Worm (Caenorhabditis elegans) whole organism, L4 larva: Measurements from ENCODE around the gene C06G3.3.
A peak's percentile ranks its signal among the peaks of the same experiment; 100 is the strongest.

Source experiments
- F49E8.2 ChIP-seq: sonication (generic microtip); optimal IDR thresholded peaks from 2 replicates; lab custom pipeline; 2016; ENCODE audit warnings: missing compliant biosample characterization, mild to moderate bottlenecking, missing genetic modification characterization, borderline replicate concordance
- Y105C5A.15 ChIP-seq: fragments of 200-800 bp; sonication (Bioruptor generic); IDR thresholded peaks from 2 replicates; pipeline ENCODE4 v1.3.6; 2022; ENCODE audit warnings: missing genetic modification characterization, missing compliant biosample characterization
- ZK337.2 ChIP-seq: fragments of 200-800 bp; sonication (Bioruptor generic); IDR thresholded peaks from 2 replicates; pipeline ENCODE4 v1.3.6; 2022; ENCODE audit warnings: missing genetic modification reagents, missing genetic modification characterization, missing compliant biosample characterization
- ama-1 ChIP-seq: fragments of 150-350 bp; optimal IDR thresholded peaks from 2 replicates; lab custom pipeline; 2014; ENCODE audit warnings: inconsistent platforms, mixed read lengths
- attf-4 ChIP-seq: sonication (generic microtip); optimal IDR thresholded peaks from 3 replicates; lab custom pipeline; 2017; ENCODE audit warnings: missing biosample characterization, missing genetic modification characterization
- ceh-20 ChIP-seq: fragments of 200-800 bp; sonication (Bioruptor generic); IDR thresholded peaks from 2 replicates; pipeline ENCODE4 v1.3.6; 2022; ENCODE audit warnings: missing genetic modification reagents, missing genetic modification characterization, missing compliant biosample characterization
- ceh-28 ChIP-seq: fragments of 150-350 bp; optimal IDR thresholded peaks from 2 replicates; lab custom pipeline; 2014; ENCODE audit warnings: missing biosample characterization, missing genetic modification reagents, missing genetic modification characterization
- ceh-32 ChIP-seq: sonication (generic microtip); optimal IDR thresholded peaks from 2 replicates; lab custom pipeline; 2016; ENCODE audit warnings: mild to moderate bottlenecking, missing genetic modification characterization, missing compliant biosample characterization; ENCODE audit not compliant: poor library complexity
- ceh-44 ChIP-seq: fragments of 200-800 bp; sonication (Bioruptor generic); IDR thresholded peaks from 2 replicates; pipeline ENCODE4 v1.3.6; 2022; ENCODE audit warnings: missing genetic modification reagents, missing genetic modification characterization, missing compliant biosample characterization
- ceh-82 ChIP-seq: sonication (generic microtip); optimal IDR thresholded peaks from 2 replicates; lab custom pipeline; 2017; ENCODE audit warnings: missing biosample characterization, missing genetic modification characterization
- ces-1 ChIP-seq: fragments of 150-350 bp; sonication (generic microtip); optimal IDR thresholded peaks from 4 replicates; lab custom pipeline; 2014; ENCODE audit warnings: missing biosample characterization, missing genetic modification reagents, missing genetic modification characterization
- daf-16 ChIP-seq, 3 experiments: sonication (generic microtip); optimal IDR thresholded peaks; 2 replicates each; lab custom pipeline; 2016 to 2017; ENCODE audit warnings: missing genetic modification characterization in 3 of 3, missing genetic modification reagents in 3 of 3, mild to moderate bottlenecking in 2 of 3, missing compliant biosample characterization in 2 of 3, missing biosample characterization in 1 of 3, moderate library complexity in 1 of 3
- dpl-1 ChIP-seq: fragments of 150-350 bp; optimal IDR thresholded peaks from 2 replicates; lab custom pipeline; 2014; ENCODE audit warnings: missing biosample characterization, missing genetic modification reagents, missing genetic modification characterization
- dve-1 ChIP-seq: sonication (generic microtip); optimal IDR thresholded peaks from 2 replicates; lab custom pipeline; 2017; ENCODE audit warnings: antibody characterized with exemption, mild to moderate bottlenecking, missing genetic modification characterization, missing compliant biosample characterization; ENCODE audit not compliant: insufficient read depth
- fkh-10 ChIP-seq: fragments of 150-350 bp; optimal IDR thresholded peaks from 2 replicates; lab custom pipeline; 2014; ENCODE audit warnings: missing biosample characterization, missing genetic modification reagents, missing genetic modification characterization
- fos-1 ChIP-seq: fragments of 150-350 bp; optimal IDR thresholded peaks from 2 replicates; lab custom pipeline; 2014; ENCODE audit warnings: missing biosample characterization, missing genetic modification characterization
- hlh-30 ChIP-seq: sonication (generic microtip); optimal IDR thresholded peaks from 2 replicates; lab custom pipeline; 2017; ENCODE audit warnings: antibody characterized with exemption, mild to moderate bottlenecking, missing genetic modification characterization, missing compliant biosample characterization; ENCODE audit not compliant: insufficient read depth
- lin-13 ChIP-seq: fragments of 150-350 bp; optimal IDR thresholded peaks from 2 replicates; lab custom pipeline; 2014; ENCODE audit warnings: missing biosample characterization, missing genetic modification reagents, missing genetic modification characterization
- lin-38 ChIP-seq: fragments of 200-800 bp; sonication (Bioruptor generic); IDR thresholded peaks from 2 replicates; pipeline ENCODE4 v1.3.6; 2022; ENCODE audit warnings: missing genetic modification reagents, missing genetic modification characterization, missing compliant biosample characterization
- lin-39 ChIP-seq: fragments of 150-350 bp; optimal IDR thresholded peaks from 2 replicates; lab custom pipeline; 2014; ENCODE audit warnings: missing biosample characterization, missing genetic modification reagents, missing genetic modification characterization
- mdl-1 ChIP-seq, 2 experiments: fragments of 150-350 bp in 1 of 2; sonication (generic microtip) in 1 of 2; optimal IDR thresholded peaks; 2 replicates each; lab custom pipeline; 2014 to 2017; ENCODE audit warnings: missing biosample characterization in 2 of 2, missing genetic modification characterization in 2 of 2
- mep-1 ChIP-seq: fragments of 150-350 bp; sonication (generic microtip); optimal IDR thresholded peaks from 3 replicates; lab custom pipeline; 2014; ENCODE audit warnings: missing biosample characterization, missing genetic modification characterization
- mes-2 ChIP-seq: sonication (generic microtip); optimal IDR thresholded peaks from 2 replicates; lab custom pipeline; 2016; ENCODE audit warnings: missing genotype, mild to moderate bottlenecking, missing genetic modification characterization, missing compliant biosample characterization; ENCODE audit not compliant: poor library complexity, severe bottlenecking
- mxl-3 ChIP-seq: fragments of 200-800 bp; sonication (Bioruptor generic); optimal IDR thresholded peaks from 2 replicates; lab custom pipeline; 2018; ENCODE audit warnings: mild to moderate bottlenecking, missing genetic modification characterization, missing compliant biosample characterization
- nhr-28 ChIP-seq: fragments of 150-350 bp; optimal IDR thresholded peaks from 2 replicates; lab custom pipeline; 2014; ENCODE audit warnings: missing biosample characterization, missing genetic modification characterization
- nhr-42 ChIP-seq: fragments of 200-800 bp; sonication (Bioruptor generic); IDR thresholded peaks from 2 replicates; pipeline ENCODE4 v1.3.6; 2022; ENCODE audit warnings: missing genetic modification characterization, missing compliant biosample characterization
- nhr-6 ChIP-seq: fragments of 150-350 bp; optimal IDR thresholded peaks from 2 replicates; lab custom pipeline; 2014; ENCODE audit warnings: missing biosample characterization, missing genetic modification characterization
- nhr-77 ChIP-seq: fragments of 150-350 bp; optimal IDR thresholded peaks from 2 replicates; lab custom pipeline; 2014; ENCODE audit warnings: missing biosample characterization, missing genetic modification characterization
- pha-4 ChIP-seq, 2 experiments: fragments of 150-350 bp in 1 of 2; fragments of 200-800 bp in 1 of 2; sonication (Bioruptor generic) in 1 of 2; IDR thresholded peaks in 1 of 2; optimal IDR thresholded peaks in 1 of 2; 2 replicates each; pipeline versions ENCODE4 v1.3.6 to Lab custom; 2014 to 2022; ENCODE audit warnings: missing genetic modification characterization in 2 of 2, missing genetic modification reagents in 2 of 2, missing biosample characterization in 1 of 2, missing compliant biosample characterization in 1 of 2
- php-3 ChIP-seq: fragments of 200-800 bp; sonication (Bioruptor generic); IDR thresholded peaks from 2 replicates; pipeline ENCODE4 v1.3.6; 2022; ENCODE audit warnings: missing genetic modification reagents, missing genetic modification characterization, missing compliant biosample characterization
- rbr-2 ChIP-seq: sonication (generic microtip); optimal IDR thresholded peaks from 2 replicates; lab custom pipeline; 2016; ENCODE audit warnings: missing genotype, missing genetic modification characterization, missing compliant biosample characterization
- set-16 ChIP-seq: fragments of 200-800 bp; sonication (Bioruptor generic); IDR thresholded peaks from 2 replicates; pipeline ENCODE4 v1.3.6; 2022; ENCODE audit warnings: missing genetic modification reagents, missing genetic modification characterization, missing compliant biosample characterization
- skn-1 ChIP-seq: fragments of 150-350 bp; optimal IDR thresholded peaks from 2 replicates; lab custom pipeline; 2014; ENCODE audit warnings: missing biosample characterization, missing genetic modification characterization
- snpc-1.2 ChIP-seq: fragments of 200-800 bp; sonication (Bioruptor generic); IDR thresholded peaks from 2 replicates; pipeline ENCODE4 v1.3.6; 2022; ENCODE audit warnings: missing genetic modification reagents, missing genetic modification characterization, missing compliant biosample characterization
- snpc-4 ChIP-seq: fragments of 150-350 bp; optimal IDR thresholded peaks from 2 replicates; lab custom pipeline; 2014; ENCODE audit warnings: missing biosample characterization, missing genetic modification characterization
- unc-39 ChIP-seq: sonication (generic microtip); optimal IDR thresholded peaks from 2 replicates; lab custom pipeline; 2017; ENCODE audit warnings: missing biosample characterization, missing genetic modification characterization
- zfp-2 ChIP-seq: sonication (generic microtip); optimal IDR thresholded peaks from 2 replicates; lab custom pipeline; 2016; ENCODE audit warnings: mild to moderate bottlenecking, missing genetic modification characterization, missing compliant biosample characterization
- ztf-11 ChIP-seq: fragments of 150-350 bp; optimal IDR thresholded peaks from 2 replicates; lab custom pipeline; 2014; ENCODE audit warnings: missing biosample characterization, missing genetic modification characterization

C06G3.3 gene

DNA sequence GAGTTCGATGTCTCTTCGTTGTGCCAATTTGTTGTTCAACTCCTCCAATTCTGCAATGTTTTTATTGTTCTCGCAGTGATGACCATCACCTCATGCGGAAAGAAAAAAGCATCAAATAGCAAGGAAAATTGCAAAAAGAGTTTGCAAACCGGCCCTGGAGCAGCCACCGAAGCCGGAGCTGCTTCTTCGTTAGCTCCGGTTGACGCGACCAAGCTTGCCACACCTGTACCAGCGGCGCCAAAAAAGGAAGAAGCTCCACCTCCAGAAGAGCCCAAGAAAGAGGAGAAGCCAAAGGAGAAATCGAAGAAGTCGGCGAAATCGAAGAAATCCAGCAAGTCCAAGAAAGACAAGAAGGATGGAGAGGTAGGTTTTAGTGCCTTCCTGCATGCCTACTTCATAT lies 25.7 kb upstream of the C06G3.3 start:
- TF ChIP-seq set-16 (peak; percentile 68), pha-4 (GFP tag; IDR thresholded peaks at IDR 0.05; lab: Robert Waterston, UW) (no peak), pha-4 (tag; optimal IDR thresholded peaks at IDR 0.05; lab: Kevin White, UChicago) (no peak)

DNA sequence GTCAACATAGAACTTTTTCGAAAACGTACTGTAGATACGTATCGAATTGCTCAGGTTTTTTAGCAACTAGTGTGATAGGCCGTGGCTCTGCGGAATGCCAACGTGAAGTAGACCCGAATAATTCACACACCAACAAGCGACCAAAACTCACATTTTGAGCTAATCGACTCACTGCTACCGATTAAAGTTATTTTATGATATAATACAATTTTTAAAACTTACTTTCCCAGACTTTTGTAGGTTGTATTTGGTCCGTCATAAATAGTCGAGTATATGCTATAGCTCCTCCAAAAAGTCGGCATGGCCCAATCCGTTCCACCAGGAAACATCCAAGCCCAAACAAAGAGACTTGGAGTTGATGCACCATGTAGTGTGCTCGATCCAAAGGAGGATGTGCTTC lies 25.1 kb upstream of the C06G3.3 start, which contains the start of gene C25A8.1:
C25A8.1 (plus strand) TSS at position 301 of the 400 bp plus-strand sequence.
- TF ChIP-seq mes-2: no peak

DNA sequence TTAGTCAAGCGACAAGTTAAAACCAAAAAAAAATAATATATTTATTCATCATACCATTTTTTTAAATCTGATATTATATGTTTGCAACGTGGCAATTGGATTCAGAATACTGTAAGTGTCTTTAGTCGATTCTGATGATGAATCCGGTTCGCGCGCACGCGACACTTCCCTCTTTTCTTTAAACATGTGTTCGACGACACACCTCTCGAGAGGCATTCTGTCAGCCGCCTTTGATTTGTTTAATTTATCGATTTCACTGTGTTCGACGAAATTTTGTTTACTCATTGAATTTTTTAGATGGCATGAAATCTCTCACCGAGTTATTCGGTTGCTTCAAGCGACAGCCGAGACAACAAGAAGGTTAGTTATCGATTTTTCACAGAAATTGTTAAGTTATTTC lies 24.2 kb upstream of the C06G3.3 start, which contains the start of gene trxr-1:
trxr-1 (plus strand) TSS at position 227 of the 400 bp plus-strand sequence.
- TF ChIP-seq hlh-30 (tag; lab: Kevin White, UChicago) (peak; percentile 69), mxl-3 (GFP tag; lab: Kevin White, UChicago) (peak; percentile 66), mes-2 (no peak)

DNA sequence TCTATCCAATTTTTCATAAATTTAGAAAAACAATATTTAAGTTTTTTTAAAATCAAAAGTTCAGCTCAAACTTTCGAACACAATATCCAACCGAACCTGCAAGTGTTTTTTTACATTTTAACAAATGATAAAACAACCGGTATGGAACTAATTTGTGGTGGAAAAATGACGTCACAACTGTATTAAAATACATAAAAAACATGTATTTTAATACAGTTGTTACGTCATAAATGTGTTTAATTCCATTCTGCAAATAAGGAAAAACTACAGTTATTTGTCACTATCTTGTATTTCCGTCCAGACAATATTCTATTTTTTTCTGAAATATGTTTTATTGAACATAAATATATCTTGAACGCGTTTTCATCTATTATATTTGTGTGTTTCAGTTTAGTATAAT lies 23.7 kb upstream of the C06G3.3 start:
- TF ChIP-seq php-3 (GFP tag; lab: Robert Waterston, UW) (no peak), ceh-20 (GFP tag; lab: Robert Waterston, UW) (no peak), attf-4 (tag; lab: Kevin White, UChicago) (no peak), fkh-10 (GFP tag; lab: Kevin White, UChicago) (no peak), lin-39 (tag; lab: Kevin White, UChicago) (no peak), ama-1 (lab: Kevin White, UChicago) (no peak), fos-1 (no peak), rbr-2 (tag; lab: Kevin White, UChicago) (no peak), ceh-32 (tag; lab: Kevin White, UChicago) (no peak), mdl-1 (tag; optimal IDR thresholded peaks at IDR 0.05; lab: Kevin White, UChicago) (no peak), pha-4 (GFP tag; IDR thresholded peaks at IDR 0.05; lab: Robert Waterston, UW) (no peak), pha-4 (tag; optimal IDR thresholded peaks at IDR 0.05; lab: Kevin White, UChicago) (no peak), ceh-44 (no peak), ces-1 (GFP tag; lab: Kevin White, UChicago) (no peak), daf-16 (GFP tag; optimal IDR thresholded peaks at IDR 0.05; lab: Kevin White, UChicago) (no peak), daf-16 (tag; optimal IDR thresholded peaks at IDR 0.05; lab: Kevin White, UChicago) (no peak), ceh-82 (tag; lab: Kevin White, UChicago) (no peak), ZK337.2 (GFP tag; lab: Robert Waterston, UW) (no peak), Y105C5A.15 (GFP tag; lab: Robert Waterston, UW) (no peak), mep-1 (tag; lab: Kevin White, UChicago) (no peak), snpc-1.2 (GFP tag; lab: Robert Waterston, UW) (no peak)
- TF ChIP-seq, all 104 proteins: peak for 0

DNA sequence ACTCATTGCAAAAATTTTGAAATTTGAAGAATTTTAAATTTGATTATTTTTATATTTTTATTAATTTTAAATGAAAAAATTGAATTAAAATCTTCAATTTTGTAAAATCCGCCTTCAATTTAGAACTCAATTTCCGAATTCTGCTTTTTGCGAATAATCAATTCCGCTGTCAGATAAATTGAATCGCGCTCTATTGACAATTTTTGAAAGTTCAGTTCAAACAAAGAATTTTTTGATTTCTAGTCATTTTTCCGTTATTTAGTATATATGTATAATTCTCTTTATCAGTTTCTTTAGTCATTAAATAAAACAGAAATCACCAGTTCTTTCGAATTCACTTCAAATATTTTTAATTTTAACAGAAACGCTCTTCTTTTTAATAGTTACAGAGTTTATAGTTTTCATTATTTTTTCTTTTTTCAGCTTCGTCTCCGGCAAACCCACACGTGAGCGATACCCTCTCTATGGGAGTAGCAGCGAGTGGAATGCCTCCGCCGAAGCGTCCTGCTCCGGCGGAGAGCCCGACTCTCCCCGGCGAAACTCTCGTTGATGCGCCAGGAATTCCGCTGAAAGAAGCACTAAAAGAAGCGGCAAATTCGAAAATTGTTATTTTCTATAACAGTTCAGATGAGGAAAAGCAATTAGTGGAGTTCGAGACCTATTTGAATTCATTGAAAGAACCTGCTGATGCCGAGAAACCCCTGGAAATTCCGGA lies 23.0 kb upstream of the C06G3.3 start:
- TF ChIP-seq ceh-28: no peak
- no peak for TF ChIP-seq nhr-6 (tag; lab: Kevin White, UChicago)
- peak; percentile 51 for TF ChIP-seq lin-38
- peak; percentile 12 for TF ChIP-seq nhr-28 (tag; lab: Kevin White, UChicago)
- TF ChIP-seq set-16: peak; percentile 77
- peak; percentile 34 for TF ChIP-seq nhr-77 (tag; lab: Kevin White, UChicago)
- peak; percentile 6 for TF ChIP-seq dpl-1 (GFP tag; lab: Kevin White, UChicago)

DNA sequence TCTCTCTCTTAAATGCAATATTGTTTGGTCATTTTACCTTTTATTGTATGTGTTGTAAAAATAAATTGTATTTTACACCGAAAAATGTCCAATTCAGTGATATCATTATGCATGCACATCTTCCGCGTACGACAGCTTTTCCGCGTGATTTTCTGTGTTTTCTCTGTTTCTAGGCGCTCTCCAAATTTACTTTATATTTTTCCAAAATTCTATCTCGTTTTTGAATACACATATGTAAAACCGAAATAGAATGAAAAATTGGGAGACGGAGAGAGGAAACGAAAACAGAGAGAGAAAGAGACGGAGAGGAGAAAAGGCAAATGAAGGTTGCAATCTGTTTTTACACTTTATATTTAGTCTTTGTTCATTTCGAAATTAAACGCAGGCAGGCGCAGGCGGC lies 19.4 kb upstream of the C06G3.3 start:
- TF ChIP-seq nhr-28 (tag; lab: Kevin White, UChicago): peak; percentile 46
- TF ChIP-seq fos-1: no peak
- TF ChIP-seq lin-38: 0 out of 2 replicates have a peak, but pooled peaks have one; percentile 14
- no peak for TF ChIP-seq snpc-4 (tag; lab: Kevin White, UChicago)
- TF ChIP-seq skn-1 (tag; lab: Kevin White, UChicago): no peak
- TF ChIP-seq ceh-44: no peak
- no peak for TF ChIP-seq lin-39 (tag; lab: Kevin White, UChicago)
- TF ChIP-seq set-16: no peak
- TF ChIP-seq fkh-10 (GFP tag; lab: Kevin White, UChicago): peak; percentile 31
- peak; percentile 30 for TF ChIP-seq rbr-2 (tag; lab: Kevin White, UChicago)
- no peak for TF ChIP-seq zfp-2 (tag; lab: Kevin White, UChicago)
- TF ChIP-seq mes-2: no peak
- no peak for TF ChIP-seq lin-13 (GFP tag; lab: Kevin White, UChicago)
- TF ChIP-seq unc-39 (tag; lab: Kevin White, UChicago): no peak
- peak; percentile 4 for TF ChIP-seq nhr-77 (tag; lab: Kevin White, UChicago)
- peak; percentile 78 for TF ChIP-seq dve-1 (tag; lab: Kevin White, UChicago)
- TF ChIP-seq ztf-11 (tag; lab: Kevin White, UChicago): no peak
- TF ChIP-seq dpl-1 (GFP tag; lab: Kevin White, UChicago): peak; percentile 9
- no peak for TF ChIP-seq F49E8.2 (tag; lab: Kevin White, UChicago)
- no peak for TF ChIP-seq nhr-42 (GFP tag; lab: Robert Waterston, UW)
